Worm (Caenorhabditis elegans): ENCODE results near the gene R09E10.13.

R09E10.13 gene

ce11 chrIV:10295084-10295483 lies at the start of gene R09E10.13:
R09E10.13 (minus strand) TSS chrIV:10295144.
- no peak for TF ChIP-seq tbx-37 (GFP tag; conservative IDR thresholded peaks at IDR 0.05)
- no peak for TF ChIP-seq B0310.2 (tag; optimal IDR thresholded peaks at IDR 0.05)
- no peak for TF ChIP-seq flt-1 (GFP tag; IDR thresholded peaks at IDR 0.05)
- no peak for TF ChIP-seq sea-1 (GFP tag; conservative IDR thresholded peaks at IDR 0.05)
- TF ChIP-seq ceh-13 (GFP tag; optimal IDR thresholded peaks at IDR 0.05): no peak
- TF ChIP-seq ama-1 (optimal IDR thresholded peaks at IDR 0.05): no peak
- TF ChIP-seq aly-1 (tag; optimal IDR thresholded peaks at IDR 0.05): no peak
- TF ChIP-seq ets-7 (tag; optimal IDR thresholded peaks at IDR 0.05): no peak
- no peak for TF ChIP-seq tra-4 (tag; optimal IDR thresholded peaks at IDR 0.05)

DNA sequence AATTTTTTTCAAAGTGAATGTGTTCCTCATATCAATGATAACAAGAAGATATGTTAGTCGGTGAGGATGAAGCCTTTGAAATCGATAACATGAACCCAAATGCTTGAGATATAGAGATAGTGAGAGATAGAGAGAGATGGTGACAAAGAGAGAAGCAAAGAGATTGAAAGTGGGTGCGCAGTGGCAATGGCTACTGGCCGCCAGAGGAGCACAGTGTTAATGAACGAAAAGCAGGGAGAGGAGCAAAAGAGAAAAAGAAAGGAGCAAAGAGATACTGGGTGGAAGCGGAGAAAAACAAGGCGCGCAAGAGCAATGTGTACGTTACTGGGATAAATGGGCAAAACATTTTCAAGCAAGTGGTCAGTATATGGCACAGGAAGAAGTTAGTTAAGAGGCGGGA lies 49.7 kb upstream of the R09E10.13 start:
- TF ChIP-seq hnd-1 (tag; optimal IDR thresholded peaks at IDR 0.05): no peak
- TF ChIP-seq hmg-4 (GFP tag; optimal IDR thresholded peaks at IDR 0.05): no peak
- no peak for TF ChIP-seq flt-1 (GFP tag; IDR thresholded peaks at IDR 0.05)
- no peak for TF ChIP-seq tbx-11 (GFP tag; IDR thresholded peaks at IDR 0.05)
- TF ChIP-seq B0310.2 (tag; optimal IDR thresholded peaks at IDR 0.05): no peak
- no peak for TF ChIP-seq tra-4 (tag; optimal IDR thresholded peaks at IDR 0.05)
- no peak for TF ChIP-seq ceh-13 (GFP tag; optimal IDR thresholded peaks at IDR 0.05)
- no peak for TF ChIP-seq aly-1 (tag; optimal IDR thresholded peaks at IDR 0.05)
- no peak for TF ChIP-seq hmbx-1 (tag; optimal IDR thresholded peaks at IDR 0.05)

DNA sequence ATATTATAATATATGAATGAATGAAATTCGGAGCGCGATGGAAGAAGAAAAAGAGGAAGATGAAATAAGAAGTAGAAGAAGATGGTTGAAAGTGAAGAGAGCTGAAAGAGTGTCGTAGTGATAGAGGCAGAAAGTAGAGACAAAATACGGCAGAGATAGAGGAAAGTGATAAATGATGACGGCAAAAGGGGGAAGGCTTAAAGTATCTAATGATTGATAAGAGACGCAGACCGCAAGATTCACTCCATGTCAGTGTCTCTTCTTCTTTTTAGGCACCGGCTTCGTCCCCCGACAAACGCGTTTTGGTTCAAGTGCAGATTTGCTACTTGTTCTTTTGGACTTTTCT lies 47.4 kb upstream of the R09E10.13 start:
- no peak for TF ChIP-seq ama-1 (optimal IDR thresholded peaks at IDR 0.05)
- TF ChIP-seq ets-7 (tag; optimal IDR thresholded peaks at IDR 0.05): no peak
- no peak for TF ChIP-seq tra-4 (tag; optimal IDR thresholded peaks at IDR 0.05)
- no peak for TF ChIP-seq tbx-37 (GFP tag; conservative IDR thresholded peaks at IDR 0.05)
- no peak for TF ChIP-seq sea-1 (GFP tag; conservative IDR thresholded peaks at IDR 0.05)
- no peak for TF ChIP-seq hmg-4 (GFP tag; optimal IDR thresholded peaks at IDR 0.05)
- TF ChIP-seq hnd-1 (tag; optimal IDR thresholded peaks at IDR 0.05): no peak
- TF ChIP-seq ceh-13 (GFP tag; optimal IDR thresholded peaks at IDR 0.05): no peak
- no peak for TF ChIP-seq aly-1 (tag; optimal IDR thresholded peaks at IDR 0.05)
- TF ChIP-seq hmbx-1 (tag; optimal IDR thresholded peaks at IDR 0.05): no peak
- TF ChIP-seq flt-1 (GFP tag; IDR thresholded peaks at IDR 0.05): no peak
- TF ChIP-seq tbx-11 (GFP tag; IDR thresholded peaks at IDR 0.05): no peak
- TF ChIP-seq ceh-36 (tag; optimal IDR thresholded peaks at IDR 0.05): no peak
- no peak for TF ChIP-seq pes-1 (GFP tag; IDR thresholded peaks at IDR 0.05)

- TF ChIP-seq aly-1 (tag; optimal IDR thresholded peaks at IDR 0.05) (no peak), flt-1 (GFP tag; IDR thresholded peaks at IDR 0.05) (no peak), ceh-36 (tag; optimal IDR thresholded peaks at IDR 0.05) (no peak), tbx-11 (GFP tag; IDR thresholded peaks at IDR 0.05) (0 out of 2 replicates have a peak, but pooled peaks have one; percentile 24)
These were observed 46.8 kb upstream of the R09E10.13 start for ce11 chrIV:10341618-10342360.

DNA sequence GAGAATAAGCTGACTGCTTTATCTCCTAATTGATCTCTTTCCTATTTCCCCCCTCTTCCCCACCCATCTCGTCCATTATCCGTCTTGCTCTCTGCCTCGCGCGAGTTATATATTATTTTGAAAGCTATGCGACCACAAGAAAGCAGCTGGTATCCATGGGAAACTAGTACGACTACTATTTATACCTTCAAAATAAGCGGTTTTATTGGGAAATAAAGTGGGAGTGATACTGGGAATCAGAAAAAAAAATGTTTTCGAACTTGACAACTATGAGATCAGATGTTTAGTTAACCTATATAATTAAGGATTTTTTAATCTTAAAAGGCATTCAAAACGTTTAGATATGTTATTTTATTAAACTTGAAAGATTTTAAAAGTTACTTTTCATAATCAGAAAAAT lies 44.8 kb upstream of the R09E10.13 start:
- TF ChIP-seq tbx-37 (GFP tag; conservative IDR thresholded peaks at IDR 0.05) (no peak), tbx-11 (GFP tag; IDR thresholded peaks at IDR 0.05) (no peak), F13C5.2 (tag; optimal IDR thresholded peaks at IDR 0.05) (no peak), tra-4 (tag; optimal IDR thresholded peaks at IDR 0.05) (no peak)

DNA sequence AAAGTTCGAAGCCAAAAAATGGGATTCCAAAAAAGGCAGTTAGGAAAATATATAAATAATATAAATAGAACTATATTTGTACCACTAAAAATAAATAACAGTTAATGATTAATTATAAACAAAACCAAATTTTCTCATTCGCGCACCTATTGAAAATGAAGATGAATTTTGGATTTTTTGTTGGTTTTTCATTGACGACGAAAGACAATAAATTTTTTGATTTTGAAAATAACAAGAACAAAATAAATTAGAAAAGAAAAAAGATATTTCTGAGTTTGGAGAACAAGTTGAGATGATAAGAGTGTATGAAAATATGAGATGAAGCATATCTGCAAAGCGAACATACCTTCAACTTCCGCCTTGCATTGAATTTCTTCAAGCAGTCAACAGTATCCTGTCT lies 42.3 kb upstream of the R09E10.13 start:
- TF ChIP-seq tbx-11 (GFP tag; IDR thresholded peaks at IDR 0.05) (no peak), hmg-4 (GFP tag; optimal IDR thresholded peaks at IDR 0.05) (no peak), ceh-36 (tag; optimal IDR thresholded peaks at IDR 0.05) (no peak), ets-7 (tag; optimal IDR thresholded peaks at IDR 0.05) (no peak), F13C5.2 (tag; optimal IDR thresholded peaks at IDR 0.05) (no peak), hnd-1 (tag; optimal IDR thresholded peaks at IDR 0.05) (no peak), tbx-37 (GFP tag; conservative IDR thresholded peaks at IDR 0.05) (no peak), flt-1 (GFP tag; IDR thresholded peaks at IDR 0.05) (no peak), ceh-13 (GFP tag; optimal IDR thresholded peaks at IDR 0.05) (no peak), tra-4 (tag; optimal IDR thresholded peaks at IDR 0.05) (no peak), scrt-1 (GFP tag; IDR thresholded peaks at IDR 0.05) (no peak), ama-1 (optimal IDR thresholded peaks at IDR 0.05) (no peak), sea-1 (GFP tag; conservative IDR thresholded peaks at IDR 0.05) (no peak), hmbx-1 (tag; optimal IDR thresholded peaks at IDR 0.05) (no peak), pes-1 (GFP tag; IDR thresholded peaks at IDR 0.05) (no peak), aly-1 (tag; optimal IDR thresholded peaks at IDR 0.05) (no peak), B0310.2 (tag; optimal IDR thresholded peaks at IDR 0.05) (no peak)

ce11 chrIV:10331882-10332281 lies 36.9 kb upstream of the R09E10.13 start:
- no peak for TF ChIP-seq tbx-11 (GFP tag; IDR thresholded peaks at IDR 0.05)
- no peak for TF ChIP-seq hnd-1 (tag; optimal IDR thresholded peaks at IDR 0.05)
- no peak for TF ChIP-seq ets-7 (tag; optimal IDR thresholded peaks at IDR 0.05)
- no peak for TF ChIP-seq pes-1 (GFP tag; IDR thresholded peaks at IDR 0.05)
- no peak for TF ChIP-seq B0310.2 (tag; optimal IDR thresholded peaks at IDR 0.05)
- no peak for TF ChIP-seq hmbx-1 (tag; optimal IDR thresholded peaks at IDR 0.05)
- no peak for TF ChIP-seq ama-1 (optimal IDR thresholded peaks at IDR 0.05)
- TF ChIP-seq scrt-1 (GFP tag; IDR thresholded peaks at IDR 0.05): no peak
- TF ChIP-seq flt-1 (GFP tag; IDR thresholded peaks at IDR 0.05): no peak
- TF ChIP-seq hmg-4 (GFP tag; optimal IDR thresholded peaks at IDR 0.05): no peak
- TF ChIP-seq tbx-37 (GFP tag; conservative IDR thresholded peaks at IDR 0.05): no peak
- no peak for TF ChIP-seq tra-4 (tag; optimal IDR thresholded peaks at IDR 0.05)
- TF ChIP-seq ceh-36 (tag; optimal IDR thresholded peaks at IDR 0.05): no peak
- TF ChIP-seq F13C5.2 (tag; optimal IDR thresholded peaks at IDR 0.05): no peak
- TF ChIP-seq aly-1 (tag; optimal IDR thresholded peaks at IDR 0.05): no peak
- no peak for TF ChIP-seq sea-1 (GFP tag; conservative IDR thresholded peaks at IDR 0.05)

- TF ChIP-seq hmg-4 (GFP tag; optimal IDR thresholded peaks at IDR 0.05) (peak; percentile 17), ceh-13 (GFP tag; optimal IDR thresholded peaks at IDR 0.05) (no peak)
These were observed 36.0 kb upstream of the R09E10.13 start for ce11 chrIV:10330962-10331361.

Measured in whole organism, early embryonic.